Worm (Caenorhabditis elegans) whole organism, mixed stage, embryonic: ENCODE measurements around the gene T25B2.3.

ENCODE experiments used
- bed-3 ChIP-seq: fragments of 200-800 bp; sonication (Bioruptor generic); optimal IDR thresholded peaks from 3 replicates; lab custom pipeline; 2018; ENCODE audit warnings: mild to moderate bottlenecking, missing genetic modification characterization, moderate library complexity, missing compliant biosample characterization
- cnd-1 ChIP-seq: fragments of 200-800 bp; sonication (Bioruptor generic); optimal IDR thresholded peaks from 2 replicates; lab custom pipeline; 2018; ENCODE audit warnings: mild to moderate bottlenecking, missing genetic modification characterization, missing compliant biosample characterization
- ham-2 ChIP-seq: fragments of 200-800 bp; sonication (Bioruptor generic); optimal IDR thresholded peaks from 2 replicates; lab custom pipeline; 2018; ENCODE audit warnings: mild to moderate bottlenecking, missing genetic modification characterization, missing compliant biosample characterization
- hlh-1 ChIP-seq: fragments of 150-350 bp; optimal IDR thresholded peaks from 2 replicates; lab custom pipeline; 2014; ENCODE audit warnings: missing biosample characterization, missing genetic modification reagents, missing genetic modification characterization
- lin-13 ChIP-seq: fragments of 150-350 bp; optimal IDR thresholded peaks from 2 replicates; lab custom pipeline; 2014; ENCODE audit warnings: missing biosample characterization, missing genetic modification characterization
- lin-32 ChIP-seq: fragments of 200-800 bp; sonication (Bioruptor generic); optimal IDR thresholded peaks from 2 replicates; lab custom pipeline; 2018; ENCODE audit warnings: mild to moderate bottlenecking, missing genetic modification characterization, missing compliant biosample characterization
- mab-5 ChIP-seq: fragments of 150-350 bp; optimal IDR thresholded peaks from 2 replicates; lab custom pipeline; 2014; ENCODE audit warnings: missing biosample characterization, missing genetic modification characterization
- mep-1 ChIP-seq: fragments of 150-350 bp; optimal IDR thresholded peaks from 2 replicates; lab custom pipeline; 2017; ENCODE audit warnings: missing biosample characterization, missing genetic modification reagents, missing genetic modification characterization, inconsistent platforms
- snpc-4 ChIP-seq: fragments of 150-350 bp; optimal IDR thresholded peaks from 2 replicates; lab custom pipeline; 2014; ENCODE audit warnings: missing biosample characterization, missing genetic modification characterization
- unc-120 ChIP-seq: sonication (generic microtip); optimal IDR thresholded peaks from 2 replicates; lab custom pipeline; 2017; ENCODE audit warnings: missing genetic modification characterization, missing compliant biosample characterization; ENCODE audit not compliant: poor library complexity, severe bottlenecking
- unc-62 ChIP-seq: fragments of 150-350 bp; optimal IDR thresholded peaks from 2 replicates; lab custom pipeline; 2014; ENCODE audit warnings: missing biosample characterization, missing genetic modification reagents, missing genetic modification characterization

Gene T25B2.3

DNA sequence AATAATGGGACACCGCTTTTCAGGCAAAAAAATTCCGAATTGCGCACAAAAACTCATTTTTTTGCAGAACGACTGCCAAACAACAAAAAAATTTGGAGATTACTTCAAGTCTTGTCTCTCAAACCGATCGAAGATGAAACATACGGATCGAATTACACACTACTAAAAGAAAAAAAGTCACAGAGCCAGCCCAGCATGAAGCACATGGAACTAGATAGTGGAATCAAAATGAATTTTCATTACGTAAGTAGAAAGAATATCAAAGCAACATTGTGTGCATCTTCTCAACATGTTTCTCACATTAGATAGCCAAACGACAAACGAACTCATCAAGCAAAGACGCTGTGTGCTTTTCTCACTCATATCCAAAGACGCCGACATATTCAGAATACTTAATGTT is 45.2 kb downstream of the T25B2.3 start:
- no peak for TF ChIP-seq mep-1
- no peak for TF ChIP-seq snpc-4 (tag; lab: Kevin White, UChicago)

DNA sequence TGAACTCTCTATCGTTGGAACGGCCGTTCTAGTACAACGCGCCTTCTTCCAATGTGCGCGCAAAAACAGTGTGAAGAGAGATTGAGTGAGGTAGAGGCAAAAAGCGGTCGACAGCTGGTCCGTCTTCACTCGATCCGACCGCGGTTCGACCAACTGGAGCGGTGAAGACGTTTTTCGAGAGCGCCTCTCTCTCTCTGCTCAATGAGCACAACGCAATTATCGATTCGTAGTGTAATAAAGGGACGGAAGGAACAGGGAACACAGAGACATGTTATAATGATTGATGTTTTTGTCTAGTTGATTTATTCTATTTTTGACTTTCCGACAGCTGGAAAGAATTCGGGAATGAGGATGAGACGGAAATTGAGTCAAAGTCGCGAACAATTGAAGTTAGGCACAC is 48.9 kb downstream of the T25B2.3 start:
- TF ChIP-seq ham-2 (GFP tag; lab: Kevin White, UChicago) (no peak), cnd-1 (tag; lab: Kevin White, UChicago) (peak; percentile 82), unc-120 (tag; lab: Kevin White, UChicago) (peak; percentile 72), unc-62 (GFP tag; lab: Kevin White, UChicago) (peak; percentile 96), lin-32 (GFP tag; lab: Kevin White, UChicago) (peak; percentile 28), mab-5 (tag; lab: Kevin White, UChicago) (peak; percentile 82), hlh-1 (tag; lab: Kevin White, UChicago) (peak; percentile 93), lin-13 (tag; lab: Kevin White, UChicago) (peak; percentile 28), bed-3 (GFP tag; lab: Kevin White, UChicago) (no peak)
